Worm (Caenorhabditis elegans): Measurements from ENCODE around the gene svop-1.

DNA sequence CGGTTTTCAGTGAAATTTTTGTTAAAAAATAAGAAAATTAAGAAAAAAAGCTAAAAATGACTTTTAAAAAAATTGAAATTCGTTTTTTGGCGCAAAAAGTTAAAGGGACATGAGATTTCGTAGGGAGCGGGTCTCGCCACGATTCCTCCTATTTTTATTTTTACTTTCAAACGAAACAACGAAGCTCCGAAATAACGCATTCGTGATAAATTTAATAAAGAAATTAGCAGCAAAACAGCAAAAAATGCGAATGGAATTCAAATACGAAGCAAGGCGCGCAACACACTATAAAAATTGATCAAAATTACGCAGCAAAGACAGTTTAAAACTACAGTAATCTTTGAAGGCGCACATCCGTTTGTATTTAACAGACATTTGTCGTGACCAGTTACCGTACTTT, 14.5 kb upstream of the svop-1 start:
- no peak for TF ChIP-seq pag-3 (tag; optimal IDR thresholded peaks at IDR 0.05; ENCODE audit: borderline replicate concordance)
- no peak for TF ChIP-seq K09A11.1 (tag; optimal IDR thresholded peaks at IDR 0.05; ENCODE audit: insufficient read depth)
- TF ChIP-seq ama-1 (optimal IDR thresholded peaks at IDR 0.05): no peak
- no peak for TF ChIP-seq unc-55 (GFP tag; optimal IDR thresholded peaks at IDR 0.05)
